Fruit fly (Drosophila melanogaster): ENCODE measurements around the gene CG3036.

DNA sequence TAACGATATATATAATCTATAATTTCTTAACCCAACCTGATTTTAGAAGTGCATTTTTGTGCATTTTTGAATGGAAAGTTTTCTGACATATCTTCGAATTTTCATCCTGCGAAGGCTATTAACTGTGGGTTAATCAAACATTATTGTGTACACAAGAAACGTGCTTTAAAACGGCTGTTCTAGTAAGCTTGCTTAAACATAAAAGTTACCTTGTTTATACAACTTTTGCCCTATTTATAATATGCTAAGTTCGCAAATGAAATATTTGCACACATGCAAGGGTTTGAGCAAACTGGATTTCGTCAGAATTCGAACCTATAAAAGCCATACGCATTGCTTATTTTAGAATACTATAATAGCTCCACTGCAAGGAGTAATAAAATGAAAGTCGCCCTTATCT is 45.1 kb downstream of the CG3036 start, which contains the start of gene Sgs1:
- TF ChIP-seq CG8478 (optimal IDR thresholded peaks at IDR 0.05) (no peak), CTCF (optimal IDR thresholded peaks at IDR 0.05) (no peak)

Data from S2 (cell line).